Worm (Caenorhabditis elegans) whole organism, midembryonic: Measurements from ENCODE around the gene popl-7.

Source experiments
- T22C8.4 ChIP-seq: fragments of 200-800 bp; sonication (Bioruptor generic); IDR thresholded peaks from 2 replicates; pipeline ENCODE4 v1.3.6; 2022; ENCODE audit warnings: missing genetic modification characterization, missing compliant biosample characterization
- cog-1 ChIP-seq: sonication (generic microtip); optimal IDR thresholded peaks from 2 replicates; lab custom pipeline; 2016; ENCODE audit warnings: missing genetic modification characterization, missing compliant biosample characterization
- med-1 ChIP-seq: sonication (generic microtip); optimal IDR thresholded peaks from 2 replicates; lab custom pipeline; 2017; ENCODE audit warnings: missing genetic modification characterization, mild to moderate bottlenecking, missing compliant biosample characterization, antibody characterized with exemption, missing genetic modification reagents; ENCODE audit not compliant: insufficient read depth
- ref-1 ChIP-seq: fragments of 200-800 bp; sonication (Bioruptor generic); conservative IDR thresholded peaks from 2 replicates; pipeline ENCODE4 v1.3.6; 2022; ENCODE audit warnings: missing genetic modification reagents, missing genetic modification characterization, missing compliant biosample characterization

DNA sequence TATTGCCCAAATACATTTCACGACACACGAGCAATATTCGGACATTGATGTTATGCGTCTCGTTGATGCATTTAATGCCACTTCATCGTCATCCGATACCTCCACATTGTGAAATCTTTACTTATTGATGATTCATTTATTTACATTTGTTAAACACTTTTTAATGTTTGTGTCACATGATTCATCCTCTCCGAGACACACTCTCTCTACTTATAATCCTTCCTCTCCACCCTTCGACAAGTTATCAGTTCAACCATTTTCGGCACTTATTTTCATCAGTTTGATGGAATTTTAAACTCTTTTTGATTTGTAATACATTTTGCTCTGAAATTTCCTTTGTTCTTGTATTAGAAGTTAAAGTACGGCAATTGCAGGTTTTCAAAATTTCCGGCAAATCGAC, 24.4 kb upstream of the popl-7 start:
- no peak for TF ChIP-seq T22C8.4
- TF ChIP-seq med-1 (GFP tag; lab: Kevin White, UChicago), result no peak
- no peak for TF ChIP-seq cog-1
- TF ChIP-seq ref-1, result no peak
